Worm (Caenorhabditis elegans): ENCODE measurements around the gene str-243.

DNA sequence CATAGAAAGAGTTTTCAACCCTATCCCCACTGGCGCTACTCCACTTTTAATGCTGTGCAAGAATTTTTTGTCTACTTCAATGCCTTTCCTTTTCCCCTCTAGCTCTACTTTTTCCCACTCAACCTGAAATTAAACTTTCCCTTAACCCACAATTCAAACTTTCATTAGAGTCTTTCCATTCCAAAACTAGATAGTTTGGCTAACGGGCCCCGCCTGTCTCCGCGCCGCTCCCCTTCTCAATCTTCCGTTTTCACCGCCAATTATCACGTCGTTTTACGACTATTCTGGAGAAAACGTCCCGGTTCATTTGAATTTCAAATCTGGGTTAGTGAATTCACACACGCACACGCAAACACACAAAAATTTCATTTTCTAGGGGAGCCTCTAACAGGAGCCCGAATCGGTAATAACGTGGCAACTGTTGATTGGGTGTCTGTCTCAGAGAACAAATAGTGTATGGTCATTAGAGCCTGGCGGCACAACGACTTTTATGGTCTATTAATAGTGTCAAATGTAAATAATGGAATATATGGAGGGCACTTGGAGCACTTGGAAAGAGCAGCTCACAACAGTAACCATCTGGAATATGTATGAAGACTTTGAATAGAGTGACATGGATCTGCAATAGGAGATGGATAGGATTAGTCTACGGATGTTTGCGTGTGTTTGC, 47.3 kb downstream of the str-243 start:
- TF ChIP-seq alr-1 (tag; optimal IDR thresholded peaks at IDR 0.05), result no peak
- TF ChIP-seq fos-1 (tag; optimal IDR thresholded peaks at IDR 0.05), result no peak
- TF ChIP-seq dmd-4 (tag; optimal IDR thresholded peaks at IDR 0.05), result no peak
- no peak for TF ChIP-seq elt-3 (tag; optimal IDR thresholded peaks at IDR 0.05)
- TF ChIP-seq ztf-4 (tag; optimal IDR thresholded peaks at IDR 0.05), result no peak
- TF ChIP-seq gmeb-1 (tag; optimal IDR thresholded peaks at IDR 0.05), result no peak
- no peak for TF ChIP-seq unc-62 (GFP tag; optimal IDR thresholded peaks at IDR 0.05)
- no peak for TF ChIP-seq aly-2 (tag; optimal IDR thresholded peaks at IDR 0.05)
- TF ChIP-seq ama-1 (optimal IDR thresholded peaks at IDR 0.05), result no peak
- TF ChIP-seq crh-2 (tag; optimal IDR thresholded peaks at IDR 0.05), result no peak
- TF ChIP-seq nhr-25 (tag; optimal IDR thresholded peaks at IDR 0.05), result no peak
- no peak for TF ChIP-seq nhr-12 (tag; optimal IDR thresholded peaks at IDR 0.05)
- TF ChIP-seq lin-13 (GFP tag; optimal IDR thresholded peaks at IDR 0.05), result no peak
